Fruit fly (Drosophila melanogaster) Kc167 (cell line): ENCODE results near the gene vap.

Experiments used
- Myc ChIP-seq: fragments of >200 bp; optimal IDR thresholded peaks from 2 replicates; lab custom pipeline; 2017; ENCODE audit warnings: missing external identifiers
- Sin3A ChIP-seq: fragments of >200 bp; optimal IDR thresholded peaks from 2 replicates; lab custom pipeline; 2018; ENCODE audit warnings: missing external identifiers
- h ChIP-seq: fragments of >200 bp; optimal IDR thresholded peaks from 3 replicates; lab custom pipeline; 2018; ENCODE audit warnings: missing external identifiers
- insv ChIP-seq: fragments of >200 bp; optimal IDR thresholded peaks from 3 replicates; lab custom pipeline; 2018; ENCODE audit warnings: missing external identifiers
- psq ChIP-seq: fragments of >200 bp; optimal IDR thresholded peaks from 2 replicates; lab custom pipeline; 2017; ENCODE audit warnings: missing external identifiers
- ttk ChIP-seq: sonication (Bioruptor generic); optimal IDR thresholded peaks from 2 replicates; lab custom pipeline; 2017; ENCODE audit warnings: missing external identifiers

Gene vap

dm6 chrX:15974125-15974524 is 31.5 kb downstream of the vap start, which contains the start of gene Or13a:
Or13a (plus strand) TSS chrX:15974425.
- no peak for TF ChIP-seq h (lab: Kevin White, UChicago)
- no peak for TF ChIP-seq Myc (lab: Kevin White, UChicago)
- TF ChIP-seq Sin3A (lab: Kevin White, UChicago): no peak
- TF ChIP-seq insv (lab: Kevin White, UChicago): no peak
- no peak for TF ChIP-seq psq (lab: Kevin White, UChicago)
- no peak for TF ChIP-seq ttk (lab: Kevin White, UChicago)

- no peak for TF ChIP-seq psq (lab: Kevin White, UChicago)
- no peak for TF ChIP-seq h (lab: Kevin White, UChicago)
- TF ChIP-seq ttk (lab: Kevin White, UChicago): no peak
- no peak for TF ChIP-seq insv (lab: Kevin White, UChicago)
- TF ChIP-seq Myc (lab: Kevin White, UChicago): no peak
- no peak for TF ChIP-seq Sin3A (lab: Kevin White, UChicago)
Measured at dm6 chrX:15973157-15973774, 32.3 kb downstream of the vap start, which contains the start of gene mmd. mmd (minus strand) TSS chrX:15973159.

- TF ChIP-seq ttk (lab: Kevin White, UChicago): no peak
- no peak for TF ChIP-seq Myc (lab: Kevin White, UChicago)
- TF ChIP-seq h (lab: Kevin White, UChicago): no peak
- no peak for TF ChIP-seq insv (lab: Kevin White, UChicago)
- no peak for TF ChIP-seq Sin3A (lab: Kevin White, UChicago)
- TF ChIP-seq psq (lab: Kevin White, UChicago): no peak
Measured at dm6 chrX:15971574-15971973, 34.0 kb downstream of the vap start.

DNA sequence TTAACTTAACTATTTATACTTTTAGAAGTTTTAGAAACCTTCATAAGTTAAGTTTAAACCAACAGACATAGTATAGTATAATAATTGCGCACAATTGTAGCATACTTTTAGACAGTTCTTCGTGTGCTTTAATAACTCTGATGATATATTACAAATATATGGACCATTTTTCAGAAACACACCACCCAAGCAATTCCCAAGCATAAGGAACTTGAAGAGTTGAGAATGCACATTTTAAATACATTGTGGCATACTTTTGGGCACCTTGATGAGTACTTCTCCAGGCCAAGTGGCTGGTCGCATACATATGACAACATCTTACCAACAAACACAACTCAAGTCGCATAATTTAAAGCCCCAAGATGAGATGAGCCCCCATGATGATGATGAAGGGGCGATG is 36.0 kb downstream of the vap start:
- TF ChIP-seq Myc (lab: Kevin White, UChicago): no peak
- TF ChIP-seq h (lab: Kevin White, UChicago): no peak
- no peak for TF ChIP-seq ttk (lab: Kevin White, UChicago)
- no peak for TF ChIP-seq psq (lab: Kevin White, UChicago)
- no peak for TF ChIP-seq Sin3A (lab: Kevin White, UChicago)

DNA sequence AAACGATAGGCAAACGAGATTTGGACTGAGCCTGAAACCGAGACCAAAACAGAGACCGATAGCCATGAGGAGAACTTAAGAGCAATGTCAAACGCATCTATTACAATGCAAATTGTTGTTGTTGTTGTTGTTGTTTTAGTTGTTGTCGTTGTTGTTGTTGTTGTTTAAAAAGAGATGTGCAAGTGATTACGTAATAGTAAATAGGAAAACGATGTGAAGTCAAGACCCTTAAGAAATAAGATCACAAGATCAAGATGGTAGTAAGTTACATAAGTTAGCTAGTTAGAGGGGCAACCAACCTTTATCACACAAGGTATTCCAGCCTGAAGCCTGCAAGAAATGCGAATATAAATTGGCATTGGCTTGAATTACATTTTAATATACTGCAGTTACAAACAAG is 55.6 kb downstream of the vap start:
- no peak for TF ChIP-seq insv (lab: Kevin White, UChicago)
- TF ChIP-seq ttk (lab: Kevin White, UChicago): no peak
- TF ChIP-seq psq (lab: Kevin White, UChicago): no peak
- TF ChIP-seq h (lab: Kevin White, UChicago): no peak
- no peak for TF ChIP-seq Sin3A (lab: Kevin White, UChicago)
- TF ChIP-seq Myc (lab: Kevin White, UChicago): no peak
